Worm (Caenorhabditis elegans) whole organism, L2 larva: ENCODE results near the gene T05A7.6.

Experiments
- R02D3.7 ChIP-seq: fragments of 150-350 bp; optimal IDR thresholded peaks from 2 replicates; lab custom pipeline; 2014; ENCODE audit warnings: missing biosample characterization, missing genetic modification characterization
- ama-1 ChIP-seq: fragments of 150-350 bp; optimal IDR thresholded peaks from 2 replicates; lab custom pipeline; 2018; ENCODE audit warnings: inconsistent platforms
- ceh-82 ChIP-seq: fragments of 150-350 bp; optimal IDR thresholded peaks from 2 replicates; lab custom pipeline; 2014; ENCODE audit warnings: missing biosample characterization, missing genetic modification characterization
- elt-3 ChIP-seq: sonication (generic microtip); optimal IDR thresholded peaks from 2 replicates; lab custom pipeline; 2017; ENCODE audit warnings: missing biosample characterization, missing genetic modification characterization
- fos-1 ChIP-seq: fragments of 150-350 bp; optimal IDR thresholded peaks from 2 replicates; lab custom pipeline; 2014; ENCODE audit warnings: missing biosample characterization, missing genetic modification characterization
- gmeb-1 ChIP-seq: fragments of 150-350 bp; optimal IDR thresholded peaks from 2 replicates; lab custom pipeline; 2014; ENCODE audit warnings: missing biosample characterization, missing genetic modification characterization
- lin-13 ChIP-seq: fragments of 150-350 bp; optimal IDR thresholded peaks from 2 replicates; lab custom pipeline; 2014; ENCODE audit warnings: missing biosample characterization, missing genetic modification reagents, missing genetic modification characterization
- mbf-1 ChIP-seq: sonication (generic microtip); optimal IDR thresholded peaks from 2 replicates; lab custom pipeline; 2017; ENCODE audit warnings: missing biosample characterization, missing genetic modification characterization
- mdl-1 ChIP-seq, 2 experiments: fragments of 150-350 bp in 1 of 2; sonication (generic microtip) in 1 of 2; optimal IDR thresholded peaks; 2 replicates each; lab custom pipeline; 2017; ENCODE audit warnings: missing biosample characterization in 2 of 2, missing genetic modification characterization in 2 of 2
- nhr-11 ChIP-seq: fragments of 150-350 bp; optimal IDR thresholded peaks from 2 replicates; lab custom pipeline; 2014; ENCODE audit warnings: missing biosample characterization, missing genetic modification characterization
- skn-1 ChIP-seq: sonication (generic microtip); optimal IDR thresholded peaks from 2 replicates; lab custom pipeline; 2017; ENCODE audit warnings: missing biosample characterization, missing genetic modification characterization
- snpc-4 ChIP-seq: fragments of 150-350 bp; optimal IDR thresholded peaks from 2 replicates; lab custom pipeline; 2014; ENCODE audit warnings: missing biosample characterization, missing genetic modification characterization
- unc-62 ChIP-seq: fragments of 150-350 bp; optimal IDR thresholded peaks from 2 replicates; lab custom pipeline; 2014; ENCODE audit warnings: missing biosample characterization, missing genetic modification reagents, missing genetic modification characterization

- peak; percentile 96 for TF ChIP-seq fos-1 (tag; lab: Kevin White, UChicago)
- TF ChIP-seq ama-1 (lab: Kevin White, UChicago): no peak
- no peak for TF ChIP-seq R02D3.7 (tag; lab: Kevin White, UChicago)
- no peak for TF ChIP-seq snpc-4 (tag; lab: Kevin White, UChicago)
- TF ChIP-seq gmeb-1 (tag; lab: Kevin White, UChicago): no peak
- TF ChIP-seq unc-62 (GFP tag; lab: Kevin White, UChicago): no peak
- no peak for TF ChIP-seq ceh-82
- TF ChIP-seq lin-13 (GFP tag; lab: Kevin White, UChicago): no peak
- no peak for TF ChIP-seq mdl-1 (tag; optimal IDR thresholded peaks at IDR 0.05; lab: Kevin White, UChicago)
- no peak for TF ChIP-seq nhr-11 (tag; lab: Kevin White, UChicago)
- TF ChIP-seq mbf-1: no peak
- no peak for TF ChIP-seq elt-3 (tag; lab: Kevin White, UChicago)
- TF ChIP-seq skn-1 (tag; lab: Kevin White, UChicago): no peak
Observed at ce11 chrII:4674188-4674587, 2.6 kb upstream of the T05A7.6 start.
